Worm (Caenorhabditis elegans): Measurements from ENCODE around the gene nhr-136.

nhr-136 gene

ce11 chrV:12088773-12089172 lies 18.2 kb upstream of the nhr-136 start, which contains the start of gene R07B7.12:
TSS of gene R07B7.12 (plus strand) at chrV:12089073.
- no peak for TF ChIP-seq Y79H2A.3 (GFP tag; conservative IDR thresholded peaks at IDR 0.05)
- no peak for TF ChIP-seq ceh-27 (GFP tag; optimal IDR thresholded peaks at IDR 0.05)
- no peak for TF ChIP-seq aptf-2 (GFP tag; conservative IDR thresholded peaks at IDR 0.05)
- TF ChIP-seq K12H6.12 (tag; optimal IDR thresholded peaks at IDR 0.05), result no peak
- no peak for TF ChIP-seq ceh-58 (GFP tag; IDR thresholded peaks at IDR 0.05)
- TF ChIP-seq snpc-4 (GFP tag; optimal IDR thresholded peaks at IDR 0.05), result no peak
- no peak for TF ChIP-seq snpc-4 (tag; optimal IDR thresholded peaks at IDR 0.05)

ce11 chrV:12091759-12092158 lies 15.2 kb upstream of the nhr-136 start, which contains the start of gene nhr-206:
TSS of gene nhr-206 (plus strand) at chrV:12092006.
- TF ChIP-seq nhr-80 (tag; optimal IDR thresholded peaks at IDR 0.05) (peak; percentile 63), nfya-2 (GFP tag; IDR thresholded peaks at IDR 0.05) (no peak), ama-1 (optimal IDR thresholded peaks at IDR 0.05) (no peak), ama-1 (GFP tag; optimal IDR thresholded peaks at IDR 0.05) (no peak)

ce11 chrV:12094030-12094429 lies 12.9 kb upstream of the nhr-136 start, which contains the start of gene nhr-208:
TSS of gene nhr-208 (plus strand) at chrV:12094317.
- TF ChIP-seq ccch-3 (GFP tag; optimal IDR thresholded peaks at IDR 0.05) (no peak), K11D2.4 (GFP tag; IDR thresholded peaks at IDR 0.05) (no peak), attf-5 (GFP tag; optimal IDR thresholded peaks at IDR 0.05) (no peak), nhr-90 (tag; optimal IDR thresholded peaks at IDR 0.05) (no peak), tbp1 (GFP tag; optimal IDR thresholded peaks at IDR 0.05) (no peak), snpc-1.3 (tag; optimal IDR thresholded peaks at IDR 0.05; ENCODE audit: insufficient read depth) (no peak), Y56A3A.18 (GFP tag; IDR thresholded peaks at IDR 0.05) (no peak), madf-3 (GFP tag; IDR thresholded peaks at IDR 0.05) (no peak), somi-1 (GFP tag; optimal IDR thresholded peaks at IDR 0.05) (no peak), F57C9.4 (tag; optimal IDR thresholded peaks at IDR 0.05) (no peak), K12H6.12 (tag; optimal IDR thresholded peaks at IDR 0.05) (no peak), bed-2 (GFP tag; IDR thresholded peaks at IDR 0.05) (no peak), mel-28 (tag; optimal IDR thresholded peaks at IDR 0.05; ENCODE audit: borderline replicate concordance) (no peak)

ce11 chrV:12095865-12096264 lies 11.1 kb upstream of the nhr-136 start, which contains the start of gene nhr-207:
TSS of gene nhr-207 (plus strand) at chrV:12096146.
- TF ChIP-seq nhr-80 (tag; optimal IDR thresholded peaks at IDR 0.05) (peak; percentile 39), B0035.1 (tag; optimal IDR thresholded peaks at IDR 0.05) (no peak)

- TF ChIP-seq Y79H2A.3 (GFP tag; conservative IDR thresholded peaks at IDR 0.05), result no peak
- no peak for TF ChIP-seq C06A6.2 (GFP tag; conservative IDR thresholded peaks at IDR 0.05)
- no peak for TF ChIP-seq mes-4 (tag; optimal IDR thresholded peaks at IDR 0.05)
- no peak for TF ChIP-seq rec-8 (tag; optimal IDR thresholded peaks at IDR 0.05)
- no peak for TF ChIP-seq ztf-25 (GFP tag; IDR thresholded peaks at IDR 0.05)
- no peak for TF ChIP-seq cebp-1 (GFP tag; IDR thresholded peaks at IDR 0.05)
- no peak for TF ChIP-seq cebp-1 (tag; optimal IDR thresholded peaks at IDR 0.05)
Measured at ce11 chrV:12098123-12098522, 8.8 kb upstream of the nhr-136 start, which contains the start of gene nhr-209. TSS of gene nhr-209 (plus strand) at chrV:12098149.

- TF ChIP-seq nhr-80 (tag; optimal IDR thresholded peaks at IDR 0.05) (peak; percentile 1), F10E7.11 (tag; optimal IDR thresholded peaks at IDR 0.05) (no peak), cebp-1 (GFP tag; IDR thresholded peaks at IDR 0.05) (peak; percentile 91), cebp-1 (tag; optimal IDR thresholded peaks at IDR 0.05) (peak; percentile 97)
Measured at ce11 chrV:12100794-12101343, 6.1 kb upstream of the nhr-136 start, which contains the start of gene nhr-154. TSS of gene nhr-154 (plus strand) at chrV:12101293.

All from whole organism, young adult.